Worm (Caenorhabditis elegans): ENCODE data around the gene srm-1.

Gene srm-1

DNA sequence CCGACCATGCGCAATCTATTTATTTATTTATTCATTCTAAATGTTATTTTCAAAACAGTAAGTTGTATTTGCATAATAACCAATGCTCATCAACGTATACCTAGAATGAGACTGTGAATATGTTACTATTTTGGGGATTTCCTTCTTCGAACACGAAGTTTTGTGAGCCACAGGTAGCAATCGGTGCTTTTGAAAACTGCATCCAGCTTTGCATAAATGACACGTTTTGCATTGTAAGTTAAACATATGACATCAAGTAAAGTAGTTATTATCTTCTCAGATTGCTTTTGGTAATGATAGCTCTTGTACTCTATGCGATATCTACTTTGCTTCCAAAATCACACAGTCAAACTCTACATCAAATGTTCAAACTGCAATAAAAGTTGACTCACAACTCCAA is 29.9 kb upstream of the srm-1 start, which contains the start of gene E03H12.4:
TSS of gene E03H12.4 (plus strand) at position 120 of the 400 bp plus-strand sequence.
- TF ChIP-seq blmp-1 (tag; optimal IDR thresholded peaks at IDR 0.05) (no peak), ceh-83 (GFP tag; optimal IDR thresholded peaks at IDR 0.05) (no peak), nhr-2 (tag; optimal IDR thresholded peaks at IDR 0.05) (no peak), bed-3 (GFP tag; optimal IDR thresholded peaks at IDR 0.05) (no peak), elt-1 (tag; optimal IDR thresholded peaks at IDR 0.05; ENCODE audit: borderline replicate concordance, insufficient read depth) (no peak), cnd-1 (tag; optimal IDR thresholded peaks at IDR 0.05) (no peak), M03D4.4 (tag; optimal IDR thresholded peaks at IDR 0.05) (no peak), ztf-11 (tag; optimal IDR thresholded peaks at IDR 0.05) (no peak), unc-39 (tag; optimal IDR thresholded peaks at IDR 0.05) (no peak), ceh-43 (GFP tag; optimal IDR thresholded peaks at IDR 0.05) (no peak), mep-1 (tag; optimal IDR thresholded peaks at IDR 0.05) (no peak), mls-2 (tag; optimal IDR thresholded peaks at IDR 0.05) (no peak)

DNA sequence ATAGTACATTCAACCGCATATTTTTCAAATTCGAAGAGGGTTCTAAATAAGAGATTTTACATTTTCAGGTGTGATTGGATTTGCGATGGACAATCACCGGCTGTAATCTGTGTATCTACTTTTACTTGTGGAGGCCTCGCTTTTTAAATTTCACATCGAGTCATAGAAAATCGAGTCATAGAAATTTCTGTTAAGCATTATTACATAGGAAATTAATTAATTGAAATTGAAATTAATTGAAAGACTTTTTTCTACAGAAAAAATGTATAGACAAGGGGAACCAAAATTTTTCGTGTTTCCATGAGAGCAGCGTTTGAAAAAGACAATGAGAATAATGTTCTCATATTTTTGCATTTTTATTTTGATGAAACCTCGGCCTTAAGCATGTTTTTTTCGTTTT is 28.6 kb upstream of the srm-1 start, which contains the start of gene clec-176:
TSS of gene clec-176 (plus strand) at position 301 of the 400 bp plus-strand sequence.
- TF ChIP-seq mep-1 (tag; optimal IDR thresholded peaks at IDR 0.05) (no peak), sptf-1 (tag; optimal IDR thresholded peaks at IDR 0.05) (no peak), ceh-43 (GFP tag; optimal IDR thresholded peaks at IDR 0.05) (no peak), elt-3 (tag; optimal IDR thresholded peaks at IDR 0.05) (no peak), blmp-1 (tag; optimal IDR thresholded peaks at IDR 0.05) (no peak), ceh-83 (GFP tag; optimal IDR thresholded peaks at IDR 0.05) (no peak), ham-2 (GFP tag; optimal IDR thresholded peaks at IDR 0.05) (no peak), unc-120 (tag; optimal IDR thresholded peaks at IDR 0.05; ENCODE audit: poor library complexity, severe bottlenecking) (no peak), tbx-8 (GFP tag; optimal IDR thresholded peaks at IDR 0.05) (no peak), hlh-1 (tag; optimal IDR thresholded peaks at IDR 0.05) (no peak), lin-32 (GFP tag; optimal IDR thresholded peaks at IDR 0.05) (no peak), ceh-39 (tag; optimal IDR thresholded peaks at IDR 0.05) (no peak), sem-2 (GFP tag; optimal IDR thresholded peaks at IDR 0.05) (no peak), ces-1 (GFP tag; optimal IDR thresholded peaks at IDR 0.05) (no peak), ztf-11 (tag; optimal IDR thresholded peaks at IDR 0.05) (no peak), pha-4 (tag; optimal IDR thresholded peaks at IDR 0.05) (no peak), M03D4.4 (tag; optimal IDR thresholded peaks at IDR 0.05) (no peak), unc-62 (GFP tag; optimal IDR thresholded peaks at IDR 0.05) (no peak), flh-1 (GFP tag; optimal IDR thresholded peaks at IDR 0.05) (no peak), elt-1 (tag; optimal IDR thresholded peaks at IDR 0.05; ENCODE audit: borderline replicate concordance, insufficient read depth) (no peak)

DNA sequence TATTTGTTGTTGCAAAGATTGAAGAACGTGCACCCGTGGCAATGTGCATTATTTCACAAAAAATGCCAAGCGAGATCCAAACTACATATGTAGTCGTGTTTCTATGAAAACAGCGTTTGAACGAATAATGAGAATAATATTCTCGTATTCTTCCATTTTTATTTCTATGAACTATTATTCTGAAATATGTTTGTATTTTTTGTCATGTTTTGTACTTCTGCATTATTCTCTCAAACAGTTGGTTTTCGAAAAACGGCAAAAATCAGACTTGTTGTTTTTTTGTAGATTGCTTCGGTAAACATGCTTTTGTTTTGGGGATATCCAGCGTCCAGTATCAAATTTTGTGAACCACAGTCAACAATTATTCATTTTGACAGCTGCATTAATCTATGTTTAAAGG is 26.1 kb upstream of the srm-1 start, which contains the start of gene clec-177:
TSS of gene clec-177 (plus strand) at position 301 of the 400 bp plus-strand sequence.
- no peak for TF ChIP-seq lsy-2 (tag; optimal IDR thresholded peaks at IDR 0.05)
- TF ChIP-seq nhr-76 (tag; optimal IDR thresholded peaks at IDR 0.05), result no peak
- TF ChIP-seq drap-1 (GFP tag; optimal IDR thresholded peaks at IDR 0.05), result no peak
- TF ChIP-seq M03D4.4 (tag; optimal IDR thresholded peaks at IDR 0.05), result no peak
- no peak for TF ChIP-seq ham-2 (GFP tag; optimal IDR thresholded peaks at IDR 0.05)
- no peak for TF ChIP-seq snpc-4 (tag; optimal IDR thresholded peaks at IDR 0.05)
- no peak for TF ChIP-seq flh-1 (GFP tag; optimal IDR thresholded peaks at IDR 0.05)
- TF ChIP-seq sptf-1 (tag; optimal IDR thresholded peaks at IDR 0.05), result no peak
- TF ChIP-seq mab-5 (tag; optimal IDR thresholded peaks at IDR 0.05), result no peak
- no peak for TF ChIP-seq unc-62 (GFP tag; optimal IDR thresholded peaks at IDR 0.05)
- no peak for TF ChIP-seq lin-32 (GFP tag; optimal IDR thresholded peaks at IDR 0.05)

DNA sequence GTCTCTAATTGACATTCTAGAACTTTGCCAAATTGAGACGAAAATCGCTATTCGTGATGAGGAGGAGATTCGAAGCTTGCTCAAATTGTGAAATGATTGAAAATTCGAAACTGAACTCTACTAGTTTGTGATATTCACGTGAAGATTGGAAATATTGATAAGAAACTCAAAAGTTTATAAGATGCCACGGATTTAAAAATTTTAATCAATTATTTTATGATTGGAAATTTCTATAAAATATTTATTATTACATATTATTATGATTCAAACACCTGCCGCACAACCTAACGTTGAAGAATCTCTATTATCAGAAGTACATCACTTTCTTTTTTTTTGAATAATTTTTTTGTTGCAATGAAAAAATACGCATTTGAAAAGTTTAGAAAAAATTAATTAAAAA is 23.8 kb upstream of the srm-1 start, which contains the start of gene E03H12.7:
TSS of gene E03H12.7 (minus strand) at position 101 of the 400 bp plus-strand sequence.
- TF ChIP-seq mab-5 (tag; optimal IDR thresholded peaks at IDR 0.05) (no peak), nhr-237 (tag; optimal IDR thresholded peaks at IDR 0.05) (no peak), hlh-1 (tag; optimal IDR thresholded peaks at IDR 0.05) (no peak), zip-8 (tag; optimal IDR thresholded peaks at IDR 0.05) (no peak), pha-4 (tag; optimal IDR thresholded peaks at IDR 0.05) (no peak), nhr-28 (tag; optimal IDR thresholded peaks at IDR 0.05) (no peak), ztf-11 (tag; optimal IDR thresholded peaks at IDR 0.05) (no peak), unc-62 (GFP tag; optimal IDR thresholded peaks at IDR 0.05) (no peak), ceh-39 (tag; optimal IDR thresholded peaks at IDR 0.05) (no peak), elt-1 (tag; optimal IDR thresholded peaks at IDR 0.05; ENCODE audit: borderline replicate concordance, insufficient read depth) (no peak), drap-1 (GFP tag; optimal IDR thresholded peaks at IDR 0.05) (no peak), tbx-8 (GFP tag; optimal IDR thresholded peaks at IDR 0.05) (no peak), unc-120 (tag; optimal IDR thresholded peaks at IDR 0.05; ENCODE audit: poor library complexity, severe bottlenecking) (no peak)
